ENCODE assay signal across 1 fruit fly cellular context in genomic region chr2L:7387813-7388558, dm6.
A peak's percentile ranks its signal among the peaks of the same experiment; 100 is the strongest.
TF ChIP-seq lines count a peak whose summit lies in the region.

Gene CG5149, minus strand, starts transcription at chr2L:7388253.
Gene gudu, plus strand, starts transcription at chr2L:7388508.

TF ChIP-seq in whole organism, embryonic, 481 proteins besides CTCF, POLR2A, EP300 and RAD21 (continued from another document):
- TF ChIP-seq BEAF-32 (GFP tag; optimal IDR thresholded peaks at IDR 0.05; lab: Kevin White, UChicago) (peak; percentile 90), nmo (GFP tag; optimal IDR thresholded peaks at IDR 0.05; lab: Kevin White, UChicago) (peak; percentile 7), CG9797 (GFP tag; optimal IDR thresholded peaks at IDR 0.05; lab: Kevin White, UChicago) (peak; percentile 46), Xrp1 (GFP tag; IDR thresholded peaks at IDR 0.05; lab: Robert Waterston, UW) (peak; percentile 28; the same call in 1 of the 2 replicates), Gsc (GFP tag; IDR thresholded peaks at IDR 0.05; lab: Robert Waterston, UW) (no peak), CG17186 (GFP tag; optimal IDR thresholded peaks at IDR 0.05; lab: Kevin White, UChicago) (no peak), sug (tag; optimal IDR thresholded peaks at IDR 0.05; lab: Kevin White, UChicago) (no peak), chn (GFP tag; optimal IDR thresholded peaks at IDR 0.05; lab: Kevin White, UChicago) (no peak), CG7963 (GFP tag; IDR thresholded peaks at IDR 0.05; lab: Robert Waterston, UW; ENCODE audit: partially characterized antibody) (peak; percentile 59; the same call in 2 of the 3 replicates), slbo (GFP tag; IDR thresholded peaks at IDR 0.05; lab: Robert Waterston, UW) (peak; percentile 26; the same call in 1 of the 2 replicates), zen2 (GFP tag; IDR thresholded peaks at IDR 0.05; lab: Robert Waterston, UW; ENCODE audit: partially characterized antibody) (peak; percentile 77), CG32532 (GFP tag; IDR thresholded peaks at IDR 0.05; lab: Robert Waterston, UW) (peak; percentile 51; the same call in 1 of the 2 replicates), CG34224 (GFP tag; IDR thresholded peaks at IDR 0.05; lab: Robert Waterston, UW; ENCODE audit: partially characterized antibody) (peak; percentile 83), fd96Cb (tag; optimal IDR thresholded peaks at IDR 0.05; lab: Kevin White, UChicago) (no peak), CG14710 (tag; optimal IDR thresholded peaks at IDR 0.05; lab: Kevin White, UChicago) (peak; percentile 53), Hr3 (GFP tag; optimal IDR thresholded peaks at IDR 0.05; lab: Kevin White, UChicago) (no peak), pan (optimal IDR thresholded peaks at IDR 0.05; lab: Kevin White, UChicago) (no peak), pan (GFP tag; optimal IDR thresholded peaks at IDR 0.05 in 1 of 2, IDR thresholded peaks at IDR 0.05 in 1 of 2) (no peak), Bgb (GFP tag; IDR thresholded peaks at IDR 0.05; lab: Robert Waterston, UW; ENCODE audit: partially characterized antibody) (peak; percentile 94), Scr (GFP tag; IDR thresholded peaks at IDR 0.05; lab: Robert Waterston, UW; ENCODE audit: partially characterized antibody) (peak; percentile 90), run (tag; optimal IDR thresholded peaks at IDR 0.05; lab: Kevin White, UChicago) (no peak), CG2120 (GFP tag; optimal IDR thresholded peaks at IDR 0.05; lab: Kevin White, UChicago) (no peak), CG4617 (GFP tag; optimal IDR thresholded peaks at IDR 0.05; lab: Kevin White, UChicago; ENCODE audit: borderline replicate concordance) (peak; percentile 58), CG11504 (tag; optimal IDR thresholded peaks at IDR 0.05; lab: Kevin White, UChicago) (peak; percentile 70), CHES-1-like (GFP tag; optimal IDR thresholded peaks at IDR 0.05; lab: Kevin White, UChicago) (peak; percentile 47), CG7357 (GFP tag; IDR thresholded peaks at IDR 0.05; lab: Robert Waterston, UW) (no peak), Fer1 (GFP tag; optimal IDR thresholded peaks at IDR 0.05; lab: Kevin White, UChicago) (peak; percentile 41), row (GFP tag; IDR thresholded peaks at IDR 0.05; lab: Robert Waterston, UW) (peak; percentile 22; the same call in 1 of the 3 replicates), emc (GFP tag; optimal IDR thresholded peaks at IDR 0.05; lab: Kevin White, UChicago) (no peak), CG14965 (GFP tag; optimal IDR thresholded peaks at IDR 0.05; lab: Kevin White, UChicago; ENCODE audit: borderline replicate concordance) (no peak), CG9437 (GFP tag; optimal IDR thresholded peaks at IDR 0.05; lab: Kevin White, UChicago) (no peak), Ets97D (GFP tag; optimal IDR thresholded peaks at IDR 0.05; lab: Kevin White, UChicago) (peak; percentile 51), ems (GFP tag; optimal IDR thresholded peaks at IDR 0.05; lab: Kevin White, UChicago) (peak; percentile 0), CG14441 (GFP tag; IDR thresholded peaks at IDR 0.05; lab: Robert Waterston, UW) (0 out of 2 replicates have a peak, but pooled peaks have one; percentile 23)
